Worm (Caenorhabditis elegans) whole organism, L4/young adult: ENCODE measurements around the gene ZK899.2.
A peak's percentile ranks its signal among the peaks of the same experiment; 100 is the strongest.

Experiments used
- W03F9.2 ChIP-seq: fragments of 150-350 bp; optimal IDR thresholded peaks from 2 replicates; lab custom pipeline; 2014; ENCODE audit warnings: missing biosample characterization, missing genetic modification characterization
- dao-5 ChIP-seq: sonication (generic microtip); optimal IDR thresholded peaks from 2 replicates; lab custom pipeline; 2016; ENCODE audit warnings: missing genotype, missing genetic modification characterization, moderate library complexity, missing compliant biosample characterization
- him-1 ChIP-seq: sonication (generic microtip); optimal IDR thresholded peaks from 2 replicates; lab custom pipeline; 2016; ENCODE audit warnings: missing genotype, missing genetic modification reagents, missing genetic modification characterization, missing compliant biosample characterization

ZK899.2 gene

ce11 chrX:9452483-9453198 is 847 bp upstream of the ZK899.2 start, which contains the start of gene ZK899.3:
ZK899.3 (plus strand) TSS chrX:9453148.
- TF ChIP-seq him-1 (tag; lab: Kevin White, UChicago) (no peak), W03F9.2 (tag; lab: Kevin White, UChicago) (no peak), dao-5 (no peak)

DNA sequence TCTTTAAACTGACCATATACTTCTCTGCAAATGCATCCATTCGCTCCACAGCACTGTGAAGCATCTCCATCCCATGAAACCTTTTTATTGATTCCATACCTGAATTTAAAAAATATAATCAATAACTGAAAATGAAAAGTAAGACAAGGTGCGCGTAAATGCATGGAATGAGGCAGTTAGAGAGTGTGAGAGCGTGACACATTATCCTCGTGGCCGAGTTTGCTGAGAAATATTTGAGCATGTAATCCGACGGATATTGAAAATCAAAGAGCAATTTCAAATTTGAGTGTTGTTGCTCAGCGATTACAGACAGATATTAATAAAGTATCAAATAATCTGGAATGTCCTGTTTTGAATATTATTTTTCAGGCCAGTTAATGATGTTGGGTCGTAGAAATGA is 2.5 kb downstream of the ZK899.2 start, which contains the start of gene ZK899.7:
Gene ZK899.7, minus strand, starts transcription at position 101 of the 400 bp plus-strand sequence.
- TF ChIP-seq W03F9.2 (tag; lab: Kevin White, UChicago) (no peak), him-1 (tag; lab: Kevin White, UChicago) (no peak), dao-5 (no peak)

DNA sequence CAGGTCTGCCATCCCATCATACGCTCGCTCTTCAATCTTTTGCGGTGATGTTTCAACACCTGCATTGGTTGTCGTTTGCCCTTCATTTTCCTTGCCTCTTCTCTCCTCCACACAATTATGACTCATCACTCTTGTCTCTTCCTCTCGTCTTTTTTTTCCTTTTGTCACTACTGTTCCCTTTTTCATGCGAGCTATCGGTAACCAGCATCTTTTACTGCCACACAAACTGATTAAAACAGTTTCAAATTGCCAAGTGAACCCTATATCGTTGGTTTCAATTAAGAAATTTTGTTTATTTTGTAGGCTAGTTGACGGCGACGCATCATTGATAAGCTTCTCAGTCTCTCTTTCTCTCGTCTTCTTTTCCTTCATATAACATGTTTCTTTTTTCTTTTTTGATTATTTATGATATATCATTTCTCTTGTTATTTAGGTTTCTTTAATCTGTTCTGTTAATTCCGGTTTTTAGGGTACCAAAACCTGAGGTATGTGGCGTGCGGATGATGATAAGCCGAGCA is 5.6 kb downstream of the ZK899.2 start, which contains the start of gene ZK899.1:
Gene ZK899.1, plus strand, starts transcription at position 468 of the 518 bp plus-strand sequence.
- TF ChIP-seq W03F9.2 (tag; lab: Kevin White, UChicago) (no peak), dao-5 (no peak), him-1 (tag; lab: Kevin White, UChicago) (no peak)

DNA sequence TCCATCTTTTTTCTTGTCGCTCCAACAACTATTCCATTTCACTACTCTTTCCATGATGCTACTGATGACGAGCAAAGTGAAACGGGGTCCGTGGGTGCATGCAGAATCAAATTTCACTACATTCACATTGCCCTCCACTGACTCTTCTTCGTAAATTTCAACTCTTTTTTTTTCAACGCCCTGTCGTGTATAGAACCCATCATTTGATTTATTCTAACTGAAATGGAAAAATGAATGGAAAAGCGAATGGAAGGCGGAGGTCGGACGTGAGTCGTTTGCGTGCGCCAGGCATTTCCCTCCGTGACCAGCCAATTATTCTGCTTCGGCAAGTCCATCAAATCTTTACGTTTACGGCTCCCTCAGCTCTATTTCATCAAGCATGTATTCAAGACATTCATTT is 7.9 kb downstream of the ZK899.2 start:
- no peak for TF ChIP-seq him-1 (tag; lab: Kevin White, UChicago)
- no peak for TF ChIP-seq W03F9.2 (tag; lab: Kevin White, UChicago)
- no peak for TF ChIP-seq dao-5

ce11 chrX:9441512-9441911 is 10.3 kb downstream of the ZK899.2 start, which contains the start of gene memb-1:
memb-1 (minus strand) TSS chrX:9441571.
- no peak for TF ChIP-seq dao-5
- TF ChIP-seq W03F9.2 (tag; lab: Kevin White, UChicago), result peak; percentile 14
- TF ChIP-seq him-1 (tag; lab: Kevin White, UChicago), result peak; percentile 64

DNA sequence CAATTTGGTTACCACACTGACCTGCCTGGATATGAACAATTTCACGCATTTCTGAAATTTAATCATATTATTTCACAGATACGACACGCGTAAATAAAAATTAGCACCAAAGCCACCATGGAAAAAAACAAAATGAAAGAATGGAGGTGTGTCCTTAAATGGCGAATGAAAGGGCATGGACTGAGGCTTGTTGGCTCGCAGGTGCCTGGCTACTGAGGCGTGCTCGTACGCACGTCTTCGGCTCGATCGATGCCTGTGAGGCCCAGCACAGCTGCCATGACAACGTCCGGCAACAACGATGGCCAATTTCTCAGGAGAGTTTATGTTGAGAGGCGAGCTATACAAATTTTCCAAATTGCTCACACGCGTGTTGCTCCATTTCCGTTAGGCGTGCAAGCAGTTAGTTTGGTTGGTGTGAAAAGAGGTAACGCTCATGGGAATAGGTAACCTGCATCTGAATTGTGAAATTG is 14.9 kb downstream of the ZK899.2 start, which contains the start of gene tbb-4:
Gene tbb-4, minus strand, starts transcription at position 51 of the 470 bp plus-strand sequence.
- TF ChIP-seq W03F9.2 (tag; lab: Kevin White, UChicago) (no peak), dao-5 (no peak), him-1 (tag; lab: Kevin White, UChicago) (no peak)

DNA sequence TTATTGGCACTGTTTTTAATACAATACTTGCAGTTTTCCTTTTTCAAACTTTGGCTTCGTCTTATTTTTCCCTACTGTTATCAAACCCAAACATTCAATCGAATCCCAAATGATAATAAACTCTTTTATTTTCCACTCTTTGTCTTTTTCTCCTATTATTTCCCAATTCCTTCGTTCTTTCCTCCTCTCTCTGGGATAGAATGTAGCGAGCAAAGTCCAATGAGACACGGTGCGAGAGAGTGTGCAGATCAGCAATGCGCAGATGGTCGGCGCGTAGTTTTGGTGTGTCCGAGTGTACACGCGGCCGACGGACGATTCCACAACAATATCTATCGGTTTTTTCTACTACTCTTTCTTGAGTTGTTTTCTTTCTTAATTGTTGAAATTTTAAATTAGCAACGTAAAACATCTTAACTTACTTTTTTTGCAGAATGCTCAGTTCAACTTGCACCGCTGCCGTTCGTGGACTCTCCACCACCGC is 20.8 kb downstream of the ZK899.2 start, which contains the start of gene B0272.3:
Gene B0272.3, plus strand, starts transcription at position 431 of the 481 bp plus-strand sequence.
- no peak for TF ChIP-seq W03F9.2 (tag; lab: Kevin White, UChicago)
- no peak for TF ChIP-seq dao-5
- TF ChIP-seq him-1 (tag; lab: Kevin White, UChicago), result no peak

ce11 chrX:9428059-9428458 is 23.7 kb downstream of the ZK899.2 start, which contains the start of gene B0272.4:
B0272.4 (plus strand) TSS chrX:9428431.
- no peak for TF ChIP-seq W03F9.2 (tag; lab: Kevin White, UChicago)
- no peak for TF ChIP-seq him-1 (tag; lab: Kevin White, UChicago)
- no peak for TF ChIP-seq dao-5

DNA sequence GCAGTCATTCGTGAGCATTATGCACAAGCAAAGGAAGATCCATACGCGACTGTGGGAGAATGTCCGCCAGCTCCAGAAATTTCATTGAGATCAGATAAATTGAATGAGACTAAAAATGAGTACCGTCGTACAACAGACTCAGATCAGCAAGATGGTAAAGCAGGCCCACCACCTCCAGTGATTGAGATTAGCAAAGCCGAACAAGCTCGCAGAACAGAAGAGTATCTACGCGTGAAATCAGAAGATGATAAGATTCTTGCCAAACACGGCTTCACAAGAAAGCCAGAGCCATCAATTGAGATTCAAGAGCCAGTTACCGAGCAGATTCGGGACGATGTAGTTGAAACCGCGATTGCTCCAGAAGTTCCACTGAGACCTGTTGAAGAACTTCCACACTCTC is 33.8 kb downstream of the ZK899.2 start:
- TF ChIP-seq W03F9.2 (tag; lab: Kevin White, UChicago) (no peak), dao-5 (no peak), him-1 (tag; lab: Kevin White, UChicago) (no peak)

ce11 chrX:9417326-9417725 is 34.5 kb downstream of the ZK899.2 start:
- TF ChIP-seq him-1 (tag; lab: Kevin White, UChicago) (no peak), W03F9.2 (tag; lab: Kevin White, UChicago) (no peak), dao-5 (no peak)

DNA sequence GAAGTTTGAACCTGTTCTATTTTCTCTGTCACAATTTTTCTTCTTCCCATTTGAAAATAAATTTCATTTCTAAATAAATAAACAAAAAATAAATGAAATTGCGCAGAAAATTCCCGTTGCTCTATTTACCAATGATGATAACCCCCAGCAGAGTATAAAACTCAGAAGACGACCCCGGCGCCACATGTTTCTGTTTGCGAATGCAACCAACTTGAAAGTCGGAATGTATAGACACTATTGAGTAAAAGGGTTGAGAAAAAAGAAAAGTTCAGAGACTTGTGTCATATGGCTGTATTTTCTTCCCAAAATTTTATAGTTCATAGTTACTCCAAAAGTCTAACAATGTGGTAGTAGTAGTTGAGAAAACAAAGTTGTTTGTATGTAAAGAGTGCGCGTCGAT is 40.1 kb downstream of the ZK899.2 start:
- TF ChIP-seq W03F9.2 (tag; lab: Kevin White, UChicago) (no peak), dao-5 (no peak), him-1 (tag; lab: Kevin White, UChicago) (no peak)

DNA sequence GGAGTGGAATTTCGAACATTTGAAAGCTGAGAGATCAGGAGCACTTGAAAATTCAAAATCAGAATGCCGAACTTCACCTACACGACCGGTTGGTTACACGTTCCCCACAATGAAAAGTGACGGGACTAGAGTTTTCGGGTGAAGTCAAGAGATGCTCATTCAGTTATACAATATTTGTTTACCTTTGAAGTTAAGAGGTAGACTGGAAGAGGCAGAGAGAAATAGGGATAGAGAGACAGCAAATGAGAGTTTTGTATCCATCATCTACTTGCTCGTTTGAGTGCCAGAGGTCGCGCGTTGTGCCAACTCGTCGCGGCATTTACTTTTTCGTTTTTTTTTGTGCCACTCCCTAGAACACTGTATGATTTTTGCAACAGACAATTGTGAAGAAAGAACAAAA is 41.0 kb downstream of the ZK899.2 start:
- TF ChIP-seq W03F9.2 (tag; lab: Kevin White, UChicago), result no peak
- TF ChIP-seq him-1 (tag; lab: Kevin White, UChicago), result no peak
- TF ChIP-seq dao-5, result no peak

ce11 chrX:9409114-9409513 is 42.7 kb downstream of the ZK899.2 start:
- TF ChIP-seq him-1 (tag; lab: Kevin White, UChicago) (no peak), W03F9.2 (tag; lab: Kevin White, UChicago) (no peak), dao-5 (no peak)

DNA sequence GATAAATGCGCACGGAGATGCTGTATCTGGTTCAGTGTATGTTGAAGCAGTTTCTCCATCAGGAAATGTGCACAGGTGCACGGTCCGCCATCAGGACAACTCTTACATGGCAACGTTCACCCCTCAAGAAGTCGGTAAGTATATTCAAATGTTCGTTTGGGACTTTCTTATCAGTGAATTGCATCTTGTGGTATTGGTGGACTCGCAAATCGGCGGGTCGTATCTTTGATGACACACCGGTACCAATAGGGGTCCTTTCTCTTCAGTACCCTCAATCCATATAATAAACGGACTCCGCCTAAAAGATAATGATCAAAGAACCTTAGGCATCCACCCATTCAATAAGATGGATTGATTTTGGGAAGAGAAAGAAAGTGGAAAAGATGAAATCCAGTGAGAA is 45.9 kb downstream of the ZK899.2 start:
- no peak for TF ChIP-seq W03F9.2 (tag; lab: Kevin White, UChicago)
- no peak for TF ChIP-seq dao-5
- TF ChIP-seq him-1 (tag; lab: Kevin White, UChicago), result no peak
